Worm (Caenorhabditis elegans) whole organism, L4 larva: ENCODE results near the gene K09A9.8.

ENCODE experiments used
- F49E8.2 ChIP-seq: sonication (generic microtip); optimal IDR thresholded peaks from 2 replicates; lab custom pipeline; 2016; ENCODE audit warnings: missing compliant biosample characterization, mild to moderate bottlenecking, missing genetic modification characterization, borderline replicate concordance
- ama-1 ChIP-seq: fragments of 150-350 bp; optimal IDR thresholded peaks from 2 replicates; lab custom pipeline; 2014; ENCODE audit warnings: inconsistent platforms, mixed read lengths
- ceh-28 ChIP-seq: fragments of 150-350 bp; optimal IDR thresholded peaks from 2 replicates; lab custom pipeline; 2014; ENCODE audit warnings: missing biosample characterization, missing genetic modification reagents, missing genetic modification characterization
- daf-8 ChIP-seq: fragments of 200-800 bp; sonication (Bioruptor generic); IDR thresholded peaks from 2 replicates; pipeline ENCODE4 v1.3.6; 2022; ENCODE audit warnings: missing genetic modification characterization, missing compliant biosample characterization
- dpl-1 ChIP-seq: fragments of 150-350 bp; optimal IDR thresholded peaks from 2 replicates; lab custom pipeline; 2014; ENCODE audit warnings: missing biosample characterization, missing genetic modification reagents, missing genetic modification characterization
- dve-1 ChIP-seq: sonication (generic microtip); optimal IDR thresholded peaks from 2 replicates; lab custom pipeline; 2017; ENCODE audit warnings: antibody characterized with exemption, mild to moderate bottlenecking, missing genetic modification characterization, missing compliant biosample characterization; ENCODE audit not compliant: insufficient read depth
- nhr-111 ChIP-seq: fragments of 200-800 bp; sonication (Bioruptor generic); optimal IDR thresholded peaks from 2 replicates; lab custom pipeline; 2018; ENCODE audit warnings: mild to moderate bottlenecking, missing genetic modification characterization, missing compliant biosample characterization
- set-16 ChIP-seq: fragments of 200-800 bp; sonication (Bioruptor generic); IDR thresholded peaks from 2 replicates; pipeline ENCODE4 v1.3.6; 2022; ENCODE audit warnings: missing genetic modification reagents, missing genetic modification characterization, missing compliant biosample characterization
- snpc-4 ChIP-seq: fragments of 150-350 bp; optimal IDR thresholded peaks from 2 replicates; lab custom pipeline; 2014; ENCODE audit warnings: missing biosample characterization, missing genetic modification characterization

ce11 chrX:15641380-15641779 lies 44.4 kb upstream of the K09A9.8 start:
- TF ChIP-seq F49E8.2 = no peak
- no peak for TF ChIP-seq daf-8 (GFP tag; lab: Robert Waterston, UW)
- no peak for TF ChIP-seq dpl-1 (GFP tag; lab: Kevin White, UChicago)
- TF ChIP-seq nhr-111 = no peak
- TF ChIP-seq snpc-4 = no peak
- TF ChIP-seq dve-1 (tag; lab: Kevin White, UChicago) = no peak
- no peak for TF ChIP-seq set-16 (GFP tag; lab: Robert Waterston, UW)
- TF ChIP-seq ama-1 (lab: Kevin White, UChicago) = no peak
- TF ChIP-seq ceh-28 = no peak
